Worm (Caenorhabditis elegans) whole organism, young adult: ENCODE data around the gene tag-10.

Experiments
- B0035.1 ChIP-seq: sonication (generic microtip); optimal IDR thresholded peaks from 2 replicates; lab custom pipeline; 2016; ENCODE audit warnings: missing genetic modification characterization, mild to moderate bottlenecking, missing compliant biosample characterization, missing genotype, missing genetic modification reagents
- D2030.7 ChIP-seq: fragments of 200-800 bp; sonication (Bioruptor generic); IDR thresholded peaks from 2 replicates; pipeline ENCODE4 v1.3.6; 2022; ENCODE audit warnings: missing genetic modification reagents, missing genetic modification characterization, missing compliant biosample characterization
- F23B12.7 ChIP-seq: sonication (generic microtip); optimal IDR thresholded peaks from 2 replicates; lab custom pipeline; 2017; ENCODE audit warnings: missing genetic modification characterization, mild to moderate bottlenecking, missing compliant biosample characterization, antibody characterized with exemption, moderate library complexity; ENCODE audit not compliant: insufficient read depth
- F37B4.10 ChIP-seq: fragments of 200-800 bp; sonication (Bioruptor generic); IDR thresholded peaks from 2 replicates; pipeline ENCODE4 v1.3.6; 2022; ENCODE audit warnings: missing genetic modification characterization, missing compliant biosample characterization
- F57C9.4 ChIP-seq: sonication (generic microtip); optimal IDR thresholded peaks from 2 replicates; lab custom pipeline; 2017; ENCODE audit warnings: mild to moderate bottlenecking, missing genetic modification characterization, missing compliant biosample characterization
- K11D2.4 ChIP-seq: fragments of 200-800 bp; sonication (Bioruptor generic); IDR thresholded peaks from 2 replicates; pipeline ENCODE4 v1.3.6; 2022; ENCODE audit warnings: missing genetic modification reagents, missing genetic modification characterization, missing compliant biosample characterization
- K12H6.12 ChIP-seq: fragments of 200-800 bp; sonication (Bioruptor generic); optimal IDR thresholded peaks from 2 replicates; lab custom pipeline; 2018; ENCODE audit warnings: mild to moderate bottlenecking, missing genetic modification characterization, missing compliant biosample characterization
- Y95B8A.8 ChIP-seq: fragments of 200-800 bp; sonication (Bioruptor generic); IDR thresholded peaks from 2 replicates; pipeline ENCODE4 v1.3.6; 2022; ENCODE audit warnings: missing genetic modification reagents, missing genetic modification characterization, missing compliant biosample characterization
- attf-5 ChIP-seq: fragments of 200-800 bp; sonication (Bioruptor generic); optimal IDR thresholded peaks from 2 replicates; lab custom pipeline; 2018; ENCODE audit warnings: mild to moderate bottlenecking, missing genetic modification characterization, missing compliant biosample characterization
- ccch-3 ChIP-seq: fragments of 200-800 bp; sonication (Bioruptor generic); optimal IDR thresholded peaks from 2 replicates; lab custom pipeline; 2018; ENCODE audit warnings: mild to moderate bottlenecking, missing genetic modification characterization, missing compliant biosample characterization
- cebp-1 ChIP-seq, 2 experiments: fragments of 200-800 bp in 1 of 2; sonication (Bioruptor generic) in 1 of 2; sonication (generic microtip) in 1 of 2; IDR thresholded peaks in 1 of 2; optimal IDR thresholded peaks in 1 of 2; 2 replicates each; pipeline versions ENCODE4 v1.3.6 to Lab custom; 2017 to 2022; ENCODE audit warnings: missing compliant biosample characterization in 2 of 2, missing genetic modification characterization in 2 of 2, mild to moderate bottlenecking in 1 of 2, missing genetic modification reagents in 1 of 2, moderate library complexity in 1 of 2
- ceh-27 ChIP-seq: fragments of 200-800 bp; sonication (Bioruptor generic); optimal IDR thresholded peaks from 2 replicates; lab custom pipeline; 2018; ENCODE audit warnings: mild to moderate bottlenecking, missing genetic modification characterization, moderate library complexity, missing compliant biosample characterization
- ceh-40 ChIP-seq: fragments of 200-800 bp; sonication (Bioruptor generic); IDR thresholded peaks from 2 replicates; pipeline ENCODE4 v1.3.6; 2022; ENCODE audit warnings: missing genetic modification characterization, missing compliant biosample characterization
- ceh-58 ChIP-seq: fragments of 200-800 bp; sonication (Bioruptor generic); IDR thresholded peaks from 2 replicates; pipeline ENCODE4 v1.3.6; 2022; ENCODE audit warnings: missing genetic modification characterization, missing compliant biosample characterization
- dox-1 ChIP-seq: fragments of 200-800 bp; sonication (Bioruptor generic); IDR thresholded peaks from 2 replicates; pipeline ENCODE4 v1.3.6; 2022; ENCODE audit warnings: missing genetic modification reagents, missing genetic modification characterization, missing compliant biosample characterization
- dpff-1 ChIP-seq: sonication (generic microtip); optimal IDR thresholded peaks from 2 replicates; lab custom pipeline; 2017; ENCODE audit warnings: mild to moderate bottlenecking, missing genetic modification characterization, missing compliant biosample characterization
- egl-18 ChIP-seq: fragments of 200-800 bp; sonication (Bioruptor generic); IDR thresholded peaks from 2 replicates; pipeline ENCODE4 v1.3.6; 2022; ENCODE audit warnings: missing genetic modification reagents, missing genetic modification characterization, missing compliant biosample characterization
- ekl-4 ChIP-seq: fragments of 200-800 bp; sonication (Bioruptor generic); IDR thresholded peaks from 2 replicates; pipeline ENCODE4 v1.3.6; 2022; ENCODE audit warnings: missing genetic modification reagents, missing genetic modification characterization, missing compliant biosample characterization
- ets-4 ChIP-seq: fragments of 200-800 bp; sonication (Bioruptor generic); optimal IDR thresholded peaks from 2 replicates; lab custom pipeline; 2018; ENCODE audit warnings: mild to moderate bottlenecking, missing genetic modification characterization, missing compliant biosample characterization
- gei-17 ChIP-seq: fragments of 200-800 bp; sonication (Bioruptor generic); optimal IDR thresholded peaks from 2 replicates; lab custom pipeline; 2018; ENCODE audit warnings: mild to moderate bottlenecking, missing genetic modification characterization, missing compliant biosample characterization
- hsf-1 ChIP-seq: fragments of 200-800 bp; sonication (Bioruptor generic); IDR thresholded peaks from 2 replicates; pipeline ENCODE4 v1.3.6; 2022; ENCODE audit warnings: missing genetic modification reagents, missing genetic modification characterization, missing compliant biosample characterization
- lag-1 ChIP-seq: fragments of 200-800 bp; sonication (Bioruptor generic); IDR thresholded peaks from 2 replicates; pipeline ENCODE4 v1.3.6; 2022; ENCODE audit warnings: missing genetic modification reagents, missing genetic modification characterization, missing compliant biosample characterization
- let-607 ChIP-seq, 2 experiments: fragments of 200-800 bp in 1 of 2; sonication (Bioruptor generic) in 1 of 2; sonication (generic microtip) in 1 of 2; optimal IDR thresholded peaks; 2 replicates each; lab custom pipeline; 2016 to 2018; ENCODE audit warnings: mild to moderate bottlenecking in 2 of 2, missing compliant biosample characterization in 2 of 2, missing genetic modification characterization in 2 of 2, moderate library complexity in 2 of 2, missing genotype in 1 of 2
- lin-40 ChIP-seq: sonication (generic microtip); optimal IDR thresholded peaks from 2 replicates; lab custom pipeline; 2016; ENCODE audit warnings: missing genetic modification characterization, mild to moderate bottlenecking, missing compliant biosample characterization, missing genotype, missing genetic modification reagents
- madf-8 ChIP-seq: fragments of 200-800 bp; sonication (Bioruptor generic); conservative IDR thresholded peaks from 2 replicates; pipeline ENCODE4 v1.3.6; 2022; ENCODE audit warnings: missing genetic modification reagents, missing genetic modification characterization, missing compliant biosample characterization
- nhr-120 ChIP-seq: fragments of 200-800 bp; sonication (Bioruptor generic); IDR thresholded peaks from 2 replicates; pipeline ENCODE4 v1.3.6; 2022; ENCODE audit warnings: missing genetic modification characterization, missing compliant biosample characterization
- nhr-80 ChIP-seq: sonication (generic microtip); optimal IDR thresholded peaks from 2 replicates; lab custom pipeline; 2016; ENCODE audit warnings: missing genetic modification characterization, missing compliant biosample characterization
- nhr-90 ChIP-seq: sonication (generic microtip); optimal IDR thresholded peaks from 2 replicates; lab custom pipeline; 2016; ENCODE audit warnings: missing genotype, mild to moderate bottlenecking, missing genetic modification characterization, missing compliant biosample characterization
- rec-8 ChIP-seq, 2 experiments: sonication (generic microtip); optimal IDR thresholded peaks; 2 replicates each; lab custom pipeline; 2016; ENCODE audit warnings: mild to moderate bottlenecking in 2 of 2, missing genetic modification characterization in 2 of 2, missing genetic modification reagents in 2 of 2, missing genotype in 2 of 2, missing biosample characterization in 1 of 2, missing compliant biosample characterization in 1 of 2, moderate library complexity in 1 of 2
- snpc-1.3 ChIP-seq: sonication (generic microtip); optimal IDR thresholded peaks from 2 replicates; lab custom pipeline; 2017; ENCODE audit warnings: missing genetic modification characterization, mild to moderate bottlenecking, missing compliant biosample characterization, antibody characterized with exemption, moderate library complexity, missing genotype, missing genetic modification reagents; ENCODE audit not compliant: insufficient read depth
- snpc-4 ChIP-seq, 5 experiments: fragments of 150-350 bp in 1 of 5; sonication (generic microtip) in 4 of 5; optimal IDR thresholded peaks; 2 replicates each; lab custom pipeline; 2014 to 2018; ENCODE audit warnings: missing genetic modification characterization in 5 of 5, missing biosample characterization in 3 of 5, antibody characterized with exemption in 2 of 5, mild to moderate bottlenecking in 2 of 5, missing compliant biosample characterization in 2 of 5, missing genotype in 2 of 5, moderate library complexity in 2 of 5, missing genetic modification reagents in 1 of 5
- somi-1 ChIP-seq: fragments of 200-800 bp; sonication (Bioruptor generic); optimal IDR thresholded peaks from 2 replicates; lab custom pipeline; 2018; ENCODE audit warnings: mild to moderate bottlenecking, missing genetic modification characterization, missing compliant biosample characterization
- tbp1 ChIP-seq: fragments of 200-800 bp; sonication (Bioruptor generic); optimal IDR thresholded peaks from 2 replicates; lab custom pipeline; 2018; ENCODE audit warnings: mild to moderate bottlenecking, missing genetic modification characterization, missing compliant biosample characterization
- tlf-1 ChIP-seq: fragments of 200-800 bp; sonication (Bioruptor generic); optimal IDR thresholded peaks from 2 replicates; lab custom pipeline; 2018; ENCODE audit warnings: mild to moderate bottlenecking, missing genetic modification characterization, missing compliant biosample characterization
- ztf-22 ChIP-seq: fragments of 200-800 bp; sonication (Bioruptor generic); optimal IDR thresholded peaks from 2 replicates; lab custom pipeline; 2018; ENCODE audit warnings: mild to moderate bottlenecking, missing genetic modification characterization, moderate library complexity, missing compliant biosample characterization

tag-10 gene

ce11 chrII:13596505-13596977 lies 35.8 kb upstream of the tag-10 start, which contains the start of the genes fbxc-23 and csc-1 (continued):
- TF ChIP-seq gei-17 (GFP tag; lab: Kevin White, UChicago): no peak
- TF ChIP-seq tlf-1 (GFP tag; lab: Kevin White, UChicago): peak; percentile 41
- peak; percentile 44; the same call in 1 of the 2 replicates for TF ChIP-seq Y95B8A.8 (GFP tag; lab: Robert Waterston, UW)
- TF ChIP-seq lin-40 (tag; lab: Kevin White, UChicago): no peak
- peak; percentile 99 for TF ChIP-seq madf-8 (GFP tag; lab: Robert Waterston, UW)
- no peak for TF ChIP-seq lag-1 (GFP tag; lab: Robert Waterston, UW)
- 0 out of 2 replicates have a peak, but pooled peaks have one; percentile 41 for TF ChIP-seq hsf-1 (GFP tag; lab: Robert Waterston, UW)
- no peak for TF ChIP-seq rec-8 (tag; optimal IDR thresholded peaks at IDR 0.05; lab: Kevin White, UChicago)
- no peak for TF ChIP-seq F37B4.10 (GFP tag; lab: Robert Waterston, UW)
- no peak for TF ChIP-seq snpc-4 (GFP tag; optimal IDR thresholded peaks at IDR 0.05; lab: Kevin White, UChicago)
- TF ChIP-seq snpc-4 (tag; optimal IDR thresholded peaks at IDR 0.05; lab: Kevin White, UChicago): peak in 3 of 4 experiments; percentile 15 to 76 (median 53)
- no peak for TF ChIP-seq ceh-27 (GFP tag; lab: Kevin White, UChicago)
- peak; percentile 82 for TF ChIP-seq D2030.7

- no peak for TF ChIP-seq ztf-22 (GFP tag; lab: Kevin White, UChicago)
- TF ChIP-seq gei-17 (GFP tag; lab: Kevin White, UChicago): no peak
- no peak for TF ChIP-seq dox-1
- TF ChIP-seq snpc-4 (GFP tag; optimal IDR thresholded peaks at IDR 0.05; lab: Kevin White, UChicago): no peak
- no peak for TF ChIP-seq snpc-4 (tag; optimal IDR thresholded peaks at IDR 0.05; lab: Kevin White, UChicago)
- no peak for TF ChIP-seq ceh-58
- TF ChIP-seq ets-4 (GFP tag; lab: Kevin White, UChicago): no peak
- no peak for TF ChIP-seq dpff-1 (tag; lab: Kevin White, UChicago)
- no peak for TF ChIP-seq snpc-1.3 (tag; lab: Kevin White, UChicago)
- no peak for TF ChIP-seq F57C9.4
- TF ChIP-seq nhr-90: no peak
- no peak for TF ChIP-seq K12H6.12
- no peak for TF ChIP-seq B0035.1 (tag; lab: Kevin White, UChicago)
- TF ChIP-seq somi-1 (GFP tag; lab: Kevin White, UChicago): no peak
- TF ChIP-seq K11D2.4 (GFP tag; lab: Robert Waterston, UW): no peak
- no peak for TF ChIP-seq ccch-3
- TF ChIP-seq nhr-120 (GFP tag; lab: Robert Waterston, UW): no peak
- no peak for TF ChIP-seq egl-18 (GFP tag; lab: Robert Waterston, UW)
- no peak for TF ChIP-seq ekl-4 (GFP tag; lab: Robert Waterston, UW)
Measured at ce11 chrII:13600904-13601303, 31.5 kb upstream of the tag-10 start, which contains the start of gene csp-1. Gene csp-1 (plus strand): TSS chrII:13601204.

ce11 chrII:13609655-13610054 lies 22.7 kb upstream of the tag-10 start, which contains the start of gene gst-20:
Gene gst-20 (minus strand): TSS chrII:13609824.
- TF ChIP-seq ceh-40 (GFP tag; lab: Robert Waterston, UW) (no peak), lin-40 (tag; lab: Kevin White, UChicago) (peak; percentile 20), attf-5 (GFP tag; lab: Kevin White, UChicago) (peak; percentile 8), F23B12.7 (no peak), cebp-1 (GFP tag; IDR thresholded peaks at IDR 0.05; lab: Robert Waterston, UW) (no peak), cebp-1 (tag; optimal IDR thresholded peaks at IDR 0.05; lab: Kevin White, UChicago) (peak; percentile 29), let-607 (tag; optimal IDR thresholded peaks at IDR 0.05; lab: Kevin White, UChicago) (peak in 1 of 2 experiments; percentile 15), nhr-80 (tag; lab: Kevin White, UChicago) (peak; percentile 71), dox-1 (0 out of 2 replicates have a peak, but pooled peaks have one; percentile 34), tbp1 (GFP tag; lab: Kevin White, UChicago) (peak; percentile 50)
